Fruit fly (Drosophila melanogaster) whole organism, embryonic: Measurements from ENCODE around the gene ETHR.
A peak's percentile ranks its signal among the peaks of the same experiment; 100 is the strongest.

ENCODE experiments used
- Aef1 ChIP-seq: fragments of 200-800 bp; sonication (Bioruptor generic); IDR thresholded peaks from 3 replicates; pipeline ENCODE4 v1.3.6; 2022; ENCODE audit warnings: missing biosample characterization, missing genetic modification characterization
- Atf3 ChIP-seq: fragments of 200-800 bp; sonication (Bioruptor generic); optimal IDR thresholded peaks from 3 replicates; lab custom pipeline; 2016; ENCODE audit warnings: missing biosample characterization, missing genetic modification characterization
- C15 ChIP-seq: fragments of 200-800 bp; sonication (Bioruptor generic); IDR thresholded peaks from 3 replicates; pipeline ENCODE4 v1.3.6; 2022; ENCODE audit warnings: missing biosample characterization, missing genetic modification characterization
- CG10462 ChIP-seq: fragments of 200-800 bp; sonication (Bioruptor generic); optimal IDR thresholded peaks from 2 replicates; lab custom pipeline; 2016; ENCODE audit warnings: missing biosample characterization, missing genetic modification characterization
- CG1603 ChIP-seq: fragments of 200-800 bp; sonication (Bioruptor generic); optimal IDR thresholded peaks from 2 replicates; lab custom pipeline; 2019; ENCODE audit warnings: missing biosample characterization, mild to moderate bottlenecking, missing genetic modification characterization, moderate library complexity
- CG16779 ChIP-seq: fragments of 200-800 bp; sonication (Bioruptor generic); IDR thresholded peaks from 2 replicates; pipeline ENCODE4 v1.3.6; 2022; ENCODE audit warnings: missing biosample characterization, missing genetic modification characterization
- CG17568 ChIP-seq: fragments of 200-800 bp; sonication (Bioruptor generic); optimal IDR thresholded peaks from 2 replicates; lab custom pipeline; 2018; ENCODE audit warnings: missing biosample characterization, mild to moderate bottlenecking, missing genetic modification characterization, moderate library complexity
- CG32772 ChIP-seq: fragments of 200-800 bp; sonication (Bioruptor generic); IDR thresholded peaks from 2 replicates; pipeline ENCODE4 v1.3.6; 2022; ENCODE audit warnings: missing biosample characterization, missing genetic modification characterization
- CG3407 ChIP-seq: fragments of 200-800 bp; sonication (Bioruptor generic); optimal IDR thresholded peaks from 2 replicates; lab custom pipeline; 2018; ENCODE audit warnings: missing biosample characterization, mild to moderate bottlenecking, missing genetic modification characterization
- CG34422 ChIP-seq: fragments of 200-800 bp; sonication (Bioruptor generic); IDR thresholded peaks from 3 replicates; pipeline ENCODE4 v1.3.6; 2022; ENCODE audit warnings: missing biosample characterization, missing genetic modification characterization
- CG3838 ChIP-seq: fragments of 200-800 bp; sonication (Bioruptor generic); optimal IDR thresholded peaks from 3 replicates; lab custom pipeline; 2016; ENCODE audit warnings: missing biosample characterization, missing genetic modification characterization
- CG4404 ChIP-seq: fragments of 200-800 bp; sonication (Bioruptor generic); IDR thresholded peaks from 2 replicates; pipeline ENCODE4 v1.3.6; 2022; ENCODE audit warnings: missing biosample characterization, missing genetic modification characterization
- CG6272 ChIP-seq: fragments of 200-800 bp; sonication (Bioruptor generic); IDR thresholded peaks from 2 replicates; pipeline ENCODE4 v1.3.6; 2022; ENCODE audit warnings: missing biosample characterization, missing genetic modification characterization
- Dp ChIP-seq: fragments of 200-800 bp; sonication (Bioruptor generic); optimal IDR thresholded peaks from 2 replicates; lab custom pipeline; 2018; ENCODE audit warnings: missing biosample characterization, mild to moderate bottlenecking, missing genetic modification characterization, moderate library complexity
- E2f2 ChIP-seq: fragments of 200-800 bp; sonication (Bioruptor generic); IDR thresholded peaks from 2 replicates; pipeline ENCODE4 v1.3.6; 2022; ENCODE audit warnings: missing biosample characterization, missing genetic modification characterization
- Gug ChIP-seq: fragments of 200-800 bp; sonication (Bioruptor generic); IDR thresholded peaks from 4 replicates; pipeline ENCODE4 v1.3.6; 2022; ENCODE audit warnings: missing biosample characterization, missing genetic modification characterization
- Hand ChIP-seq: fragments of 200-800 bp; sonication (Bioruptor generic); optimal IDR thresholded peaks from 2 replicates; lab custom pipeline; 2017; ENCODE audit warnings: mild to moderate bottlenecking, missing biosample characterization, missing genetic modification reagents, missing genetic modification characterization
- Hr78 ChIP-seq, 2 experiments: fragments of 200-800 bp in 1 of 2; fragments of >200 bp in 1 of 2; sonication (Bioruptor generic) in 1 of 2; optimal IDR thresholded peaks; 2 replicates each; lab custom pipeline; 2017 to 2019; ENCODE audit warnings: missing biosample characterization in 2 of 2, missing genetic modification characterization in 2 of 2, mild to moderate bottlenecking in 1 of 2, moderate library complexity in 1 of 2
- Meics ChIP-seq: fragments of 200-800 bp; sonication (Bioruptor generic); optimal IDR thresholded peaks from 2 replicates; lab custom pipeline; 2017; ENCODE audit warnings: missing biosample characterization, mild to moderate bottlenecking, missing genetic modification characterization
- Oaz ChIP-seq: fragments of 200-800 bp; sonication (Bioruptor generic); IDR thresholded peaks from 2 replicates; pipeline ENCODE4 v1.3.6; 2022; ENCODE audit warnings: missing biosample characterization, missing genetic modification characterization
- Side ChIP-seq: fragments of 200-800 bp; sonication (Bioruptor generic); optimal IDR thresholded peaks from 2 replicates; lab custom pipeline; 2016; ENCODE audit warnings: missing biosample characterization, missing genetic modification characterization
- Sox100B ChIP-seq: fragments of 200-800 bp; sonication (Bioruptor generic); optimal IDR thresholded peaks from 3 replicates; lab custom pipeline; 2018; ENCODE audit warnings: missing biosample characterization, mild to moderate bottlenecking, missing genetic modification characterization
- Sry-β ChIP-seq: fragments of 200-800 bp; sonication (Bioruptor generic); optimal IDR thresholded peaks from 2 replicates; lab custom pipeline; 2018; ENCODE audit warnings: missing biosample characterization, mild to moderate bottlenecking, missing genetic modification characterization, moderate library complexity
- Ssrp ChIP-seq: fragments of 200-800 bp; sonication (Bioruptor generic); optimal IDR thresholded peaks from 2 replicates; lab custom pipeline; 2018; ENCODE audit warnings: missing biosample characterization, mild to moderate bottlenecking, missing genetic modification characterization, moderate library complexity
- Trl ChIP-seq, 3 experiments: fragments of >200 bp in 2 of 3; fragments of 200-800 bp in 1 of 3; sonication (Bioruptor generic) in 1 of 3; optimal IDR thresholded peaks; 2 replicates in 1 of 3; 3 replicates in 2 of 3; lab custom pipeline; 2016 to 2017; ENCODE audit warnings: missing biosample characterization in 1 of 3, missing genetic modification characterization in 1 of 3
- Vsx1 ChIP-seq: fragments of 200-800 bp; sonication (Bioruptor generic); optimal IDR thresholded peaks from 2 replicates; lab custom pipeline; 2017; ENCODE audit warnings: missing biosample characterization, mild to moderate bottlenecking, missing genetic modification characterization, missing genetic modification reagents
- abd-A ChIP-seq: fragments of 200-800 bp; sonication (Bioruptor generic); optimal IDR thresholded peaks from 3 replicates; lab custom pipeline; 2019; ENCODE audit warnings: missing biosample characterization, mild to moderate bottlenecking, missing genetic modification characterization, moderate library complexity
- ara ChIP-seq: fragments of 200-800 bp; sonication (Bioruptor generic); IDR thresholded peaks from 2 replicates; pipeline ENCODE4 v1.3.6; 2022; ENCODE audit warnings: missing biosample characterization, missing genetic modification characterization
- cato ChIP-seq: fragments of 200-800 bp; sonication (Bioruptor generic); optimal IDR thresholded peaks from 2 replicates; lab custom pipeline; 2016; ENCODE audit warnings: missing biosample characterization, missing genetic modification characterization, borderline replicate concordance
- cg ChIP-seq: fragments of 200-800 bp; sonication (Bioruptor generic); optimal IDR thresholded peaks from 3 replicates; lab custom pipeline; 2019; ENCODE audit warnings: missing biosample characterization, mild to moderate bottlenecking, missing genetic modification characterization, moderate library complexity
- chinmo ChIP-seq: fragments of 200-800 bp; sonication (Bioruptor generic); IDR thresholded peaks from 4 replicates; pipeline ENCODE4 v1.3.6; 2022; ENCODE audit warnings: missing biosample characterization, missing genetic modification characterization; ENCODE audit not compliant: partially characterized antibody
- chm ChIP-seq: fragments of 200-800 bp; sonication (Bioruptor generic); IDR thresholded peaks from 2 replicates; pipeline ENCODE4 v1.3.6; 2022; ENCODE audit warnings: missing biosample characterization, missing genetic modification characterization
- corto ChIP-seq: fragments of 200-800 bp; sonication (Bioruptor generic); optimal IDR thresholded peaks from 2 replicates; lab custom pipeline; 2016; ENCODE audit warnings: missing biosample characterization, mild to moderate bottlenecking, missing genetic modification characterization, moderate library complexity
- crol ChIP-seq: fragments of 200-800 bp; sonication (Bioruptor generic); IDR thresholded peaks from 2 replicates; pipeline ENCODE4 v1.3.6; 2022; ENCODE audit warnings: missing biosample characterization, missing genetic modification characterization
- danr ChIP-seq: fragments of 200-800 bp; sonication (Bioruptor generic); IDR thresholded peaks from 2 replicates; pipeline ENCODE4 v1.3.6; 2022; ENCODE audit warnings: missing biosample characterization, missing genetic modification characterization
- disco-r ChIP-seq: fragments of 200-800 bp; sonication (Bioruptor generic); optimal IDR thresholded peaks from 2 replicates; lab custom pipeline; 2016; ENCODE audit warnings: missing biosample characterization, missing genetic modification characterization
- exex ChIP-seq: fragments of 200-800 bp; sonication (Bioruptor generic); optimal IDR thresholded peaks from 4 replicates; lab custom pipeline; 2018; ENCODE audit warnings: missing biosample characterization, mild to moderate bottlenecking, missing genetic modification characterization, moderate library complexity
- fd102C ChIP-seq: fragments of 200-800 bp; sonication (Bioruptor generic); optimal IDR thresholded peaks from 2 replicates; lab custom pipeline; 2018; ENCODE audit warnings: missing biosample characterization, mild to moderate bottlenecking, missing genetic modification characterization, moderate library complexity
- fd96Cb ChIP-seq: fragments of 200-800 bp; sonication (Bioruptor generic); optimal IDR thresholded peaks from 2 replicates; lab custom pipeline; 2018; ENCODE audit warnings: missing biosample characterization, mild to moderate bottlenecking, missing genetic modification characterization, moderate library complexity
- fu2 ChIP-seq: fragments of 200-800 bp; sonication (Bioruptor generic); optimal IDR thresholded peaks from 2 replicates; lab custom pipeline; 2016; ENCODE audit warnings: missing biosample characterization, missing genetic modification characterization
- jigr1 ChIP-seq: fragments of 200-800 bp; sonication (Bioruptor generic); IDR thresholded peaks from 3 replicates; pipeline ENCODE4 v1.3.6; 2022; ENCODE audit warnings: missing biosample characterization, missing genetic modification characterization
- lmd ChIP-seq: fragments of 200-800 bp; sonication (Bioruptor generic); IDR thresholded peaks from 2 replicates; pipeline ENCODE4 v1.3.6; 2022; ENCODE audit warnings: missing biosample characterization, missing genetic modification characterization
- nerfin-1 ChIP-seq: fragments of 200-800 bp; sonication (Bioruptor generic); optimal IDR thresholded peaks from 3 replicates; lab custom pipeline; 2019; ENCODE audit warnings: missing biosample characterization, mild to moderate bottlenecking, missing genetic modification characterization, moderate library complexity
- nom ChIP-seq: fragments of 200-800 bp; sonication (Bioruptor generic); optimal IDR thresholded peaks from 2 replicates; lab custom pipeline; 2017; ENCODE audit warnings: missing biosample characterization, missing genetic modification characterization, mild to moderate bottlenecking, moderate library complexity, missing genetic modification reagents
- org-1 ChIP-seq: fragments of 200-800 bp; sonication (Bioruptor generic); optimal IDR thresholded peaks from 2 replicates; lab custom pipeline; 2017; ENCODE audit warnings: missing biosample characterization, missing genetic modification characterization
- repo ChIP-seq: fragments of 200-800 bp; sonication (Bioruptor generic); optimal IDR thresholded peaks from 2 replicates; lab custom pipeline; 2016; ENCODE audit warnings: missing biosample characterization, missing genetic modification characterization
- shn ChIP-seq: fragments of 200-800 bp; sonication (Bioruptor generic); optimal IDR thresholded peaks from 3 replicates; lab custom pipeline; 2016; ENCODE audit warnings: missing biosample characterization, missing genetic modification characterization
- tll ChIP-seq, 2 experiments: fragments of 200-800 bp in 1 of 2; fragments of >200 bp in 1 of 2; sonication (Bioruptor generic) in 1 of 2; optimal IDR thresholded peaks; 2 replicates each; lab custom pipeline; 2017 to 2019; ENCODE audit warnings: missing biosample characterization in 2 of 2, missing genetic modification characterization in 2 of 2, mild to moderate bottlenecking in 1 of 2, moderate library complexity in 1 of 2
- unpg ChIP-seq: fragments of 200-800 bp; sonication (Bioruptor generic); optimal IDR thresholded peaks from 3 replicates; lab custom pipeline; 2018; ENCODE audit warnings: missing biosample characterization, mild to moderate bottlenecking, missing genetic modification characterization, moderate library complexity
- zfh2 ChIP-seq: fragments of 200-800 bp; sonication (Bioruptor generic); optimal IDR thresholded peaks from 2 replicates; lab custom pipeline; 2016; ENCODE audit warnings: missing biosample characterization, missing genetic modification characterization

The ETHR gene

dm6 chr3R:21289071-21289613 is 42.3 kb downstream of the ETHR start:
- TF ChIP-seq Side (GFP tag; lab: Kevin White, UChicago) = no peak
- no peak for TF ChIP-seq Hr78 (GFP tag; optimal IDR thresholded peaks at IDR 0.05; lab: Kevin White, UChicago)
- TF ChIP-seq abd-A (tag; lab: Kevin White, UChicago) = peak; percentile 49
- TF ChIP-seq zfh2 (GFP tag; lab: Kevin White, UChicago) = no peak
- TF ChIP-seq CG3407 (GFP tag; lab: Kevin White, UChicago) = no peak
- no peak for TF ChIP-seq tll (GFP tag; optimal IDR thresholded peaks at IDR 0.05; lab: Kevin White, UChicago)
- TF ChIP-seq crol (GFP tag; lab: Robert Waterston, UW) = 0 out of 2 replicates have a peak, but pooled peaks have one; percentile 24
- TF ChIP-seq danr (GFP tag; lab: Robert Waterston, UW) = no peak
- peak; percentile 73 for TF ChIP-seq Trl (optimal IDR thresholded peaks at IDR 0.05; lab: Kevin White, UChicago)
- TF ChIP-seq Trl (GFP tag; optimal IDR thresholded peaks at IDR 0.05; lab: Kevin White, UChicago) = no peak
- TF ChIP-seq disco-r (GFP tag; lab: Kevin White, UChicago) = no peak
- TF ChIP-seq E2f2 (GFP tag; lab: Robert Waterston, UW) = no peak
- peak; percentile 80; the same call in 1 of the 4 replicates for TF ChIP-seq chinmo (GFP tag; lab: Robert Waterston, UW)
- TF ChIP-seq Atf3 (GFP tag; lab: Kevin White, UChicago) = no peak
- no peak for TF ChIP-seq Gug (GFP tag; lab: Robert Waterston, UW)
- no peak for TF ChIP-seq Hand (GFP tag; lab: Kevin White, UChicago)
- no peak for TF ChIP-seq org-1 (GFP tag; lab: Kevin White, UChicago)
- TF ChIP-seq Aef1 (GFP tag; lab: Robert Waterston, UW) = no peak
- no peak for TF ChIP-seq nom (GFP tag; lab: Kevin White, UChicago)
- TF ChIP-seq repo (GFP tag; lab: Kevin White, UChicago) = no peak
- no peak for TF ChIP-seq Oaz (GFP tag; lab: Robert Waterston, UW)
- TF ChIP-seq CG6272 (GFP tag; lab: Robert Waterston, UW) = no peak
- no peak for TF ChIP-seq fu2 (GFP tag; lab: Kevin White, UChicago)
- no peak for TF ChIP-seq CG1603 (tag; lab: Kevin White, UChicago)
- TF ChIP-seq cg (GFP tag; lab: Kevin White, UChicago) = peak; percentile 52
- no peak for TF ChIP-seq chm (GFP tag; lab: Robert Waterston, UW)
- TF ChIP-seq cato (GFP tag; lab: Kevin White, UChicago) = no peak
- TF ChIP-seq CG32772 (GFP tag; lab: Robert Waterston, UW) = no peak
- TF ChIP-seq jigr1 (GFP tag; lab: Robert Waterston, UW) = no peak
- no peak for TF ChIP-seq CG10462 (GFP tag; lab: Kevin White, UChicago)
- no peak for TF ChIP-seq fd102C (GFP tag; lab: Kevin White, UChicago)
- TF ChIP-seq Vsx1 (GFP tag; lab: Kevin White, UChicago) = no peak
- no peak for TF ChIP-seq Sry-β (GFP tag; lab: Kevin White, UChicago)
- TF ChIP-seq CG3838 (GFP tag; lab: Kevin White, UChicago) = no peak
- TF ChIP-seq lmd (GFP tag; lab: Robert Waterston, UW) = no peak
- TF ChIP-seq Meics (GFP tag; lab: Kevin White, UChicago) = no peak
- TF ChIP-seq corto (GFP tag; lab: Kevin White, UChicago) = no peak
- no peak for TF ChIP-seq CG17568 (GFP tag; lab: Kevin White, UChicago)
- TF ChIP-seq CG16779 = no peak
- TF ChIP-seq Dp (GFP tag; lab: Kevin White, UChicago) = no peak
- no peak for TF ChIP-seq fd96Cb (tag; lab: Kevin White, UChicago)
- no peak for TF ChIP-seq Sox100B (GFP tag; lab: Kevin White, UChicago)
- no peak for TF ChIP-seq unpg (GFP tag; lab: Kevin White, UChicago)
- no peak for TF ChIP-seq C15 (GFP tag; lab: Robert Waterston, UW)
- TF ChIP-seq ara (GFP tag; lab: Robert Waterston, UW) = no peak
- no peak for TF ChIP-seq shn
- no peak for TF ChIP-seq CG4404 (GFP tag; lab: Robert Waterston, UW)
- TF ChIP-seq CG34422 (GFP tag; lab: Robert Waterston, UW) = 0 out of 3 replicates have a peak, but pooled peaks have one; percentile 19
- no peak for TF ChIP-seq Ssrp (tag; lab: Kevin White, UChicago)
- TF ChIP-seq nerfin-1 = peak; percentile 67
- TF ChIP-seq exex (tag; lab: Kevin White, UChicago) = no peak
